Fruit fly (Drosophila melanogaster): ENCODE data around the gene mRpL2.

Gene mRpL2

DNA sequence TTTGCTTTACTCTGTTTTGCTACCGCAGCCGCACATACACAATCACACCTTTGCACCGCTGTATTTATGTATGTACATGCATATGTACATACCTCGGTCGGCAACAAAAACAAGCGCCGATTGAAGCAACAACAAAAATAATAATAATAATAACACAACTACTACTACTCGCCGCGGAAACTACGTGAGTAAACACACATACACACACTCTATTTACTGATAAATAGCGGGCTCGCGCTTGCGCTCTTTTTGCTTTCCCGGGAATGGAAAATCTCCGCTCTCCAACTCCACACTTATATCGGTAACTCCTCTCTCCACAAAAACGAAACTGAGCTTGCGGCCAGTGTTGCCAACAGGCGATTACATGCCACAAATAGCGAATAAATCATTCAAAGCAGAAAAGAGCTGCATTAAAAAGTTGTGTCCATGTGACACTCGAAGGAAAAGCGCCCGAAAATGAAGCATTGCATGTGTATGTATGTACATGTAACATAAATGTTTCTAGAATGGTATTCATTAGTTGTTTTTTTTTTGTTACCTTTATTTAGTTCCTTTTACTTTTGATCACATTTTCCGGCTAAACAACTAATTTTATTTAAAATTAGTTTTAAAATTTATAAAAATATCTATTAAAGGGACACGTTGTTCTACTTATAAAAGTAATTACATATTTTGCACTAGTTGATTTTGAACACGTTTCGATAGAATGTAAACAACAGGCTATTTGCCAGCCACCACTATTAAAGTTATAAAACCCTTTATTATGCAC is 1.8 kb upstream of the mRpL2 start (continued):
- no peak for TF ChIP-seq fd85E (GFP tag; optimal IDR thresholded peaks at IDR 0.05)
- TF ChIP-seq fkh (GFP tag; optimal IDR thresholded peaks at IDR 0.05), result peak; percentile 100
- TF ChIP-seq svp (GFP tag), result peak; percentile 83
- peak; percentile 26 for TF ChIP-seq Hr38 (GFP tag; optimal IDR thresholded peaks at IDR 0.05)
- no peak for TF ChIP-seq CG11762 (GFP tag; optimal IDR thresholded peaks at IDR 0.05; ENCODE audit: insufficient read depth)
- TF ChIP-seq ss (GFP tag; optimal IDR thresholded peaks at IDR 0.05), result peak; percentile 61 to 70
- no peak for TF ChIP-seq CG6854 (GFP tag; optimal IDR thresholded peaks at IDR 0.05)
- no peak for TF ChIP-seq CG34406 (GFP tag; optimal IDR thresholded peaks at IDR 0.05)
- no peak for TF ChIP-seq Ets21C (GFP tag; optimal IDR thresholded peaks at IDR 0.05)

DNA sequence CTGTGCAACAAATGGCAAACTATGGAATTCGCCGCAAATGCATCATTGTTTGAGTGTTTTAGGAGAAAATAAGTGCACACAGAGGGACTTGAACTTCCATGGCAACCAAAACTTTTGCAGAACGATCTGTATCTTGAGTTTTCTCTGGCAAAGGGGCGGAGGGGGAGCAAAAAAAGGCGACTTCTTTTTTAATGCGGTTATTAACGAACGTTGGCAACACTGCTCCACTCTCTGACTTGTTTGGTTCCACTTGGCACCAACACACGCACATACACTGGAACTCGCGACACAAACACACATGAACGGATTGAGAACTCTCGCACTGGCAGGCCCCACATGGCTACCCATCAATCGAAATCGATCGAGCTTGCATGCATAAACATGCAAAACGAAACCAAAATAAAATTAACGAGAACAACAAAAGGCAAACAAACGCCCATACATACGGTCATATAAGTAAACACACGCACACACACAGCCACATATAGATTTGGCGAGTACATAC is 1.2 kb upstream of the mRpL2 start:
- TF ChIP-seq CG8119 (GFP tag; IDR thresholded peaks at IDR 0.05) (no peak; the same call in 2 of the 3 replicates), fd85E (GFP tag; optimal IDR thresholded peaks at IDR 0.05) (no peak), Hr39 (GFP tag; optimal IDR thresholded peaks at IDR 0.05) (peak; percentile 7), Lpt (GFP tag; optimal IDR thresholded peaks at IDR 0.05) (no peak), CG11294 (GFP tag; IDR thresholded peaks at IDR 0.05) (no peak), Sox15 (GFP tag; optimal IDR thresholded peaks at IDR 0.05) (no peak), Ets21C (GFP tag; optimal IDR thresholded peaks at IDR 0.05) (no peak), spab (GFP tag; optimal IDR thresholded peaks at IDR 0.05) (no peak), Sox14 (GFP tag; optimal IDR thresholded peaks at IDR 0.05) (peak; percentile 18), CG15336 (GFP tag; IDR thresholded peaks at IDR 0.05) (no peak), CG6808 (GFP tag; optimal IDR thresholded peaks at IDR 0.05) (no peak), OdsH (GFP tag; optimal IDR thresholded peaks at IDR 0.05) (no peak), CG10631 (GFP tag; optimal IDR thresholded peaks at IDR 0.05) (no peak), CG8632 (GFP tag; optimal IDR thresholded peaks at IDR 0.05) (no peak), CG8319 (GFP tag; optimal IDR thresholded peaks at IDR 0.05) (no peak), acj6 (GFP tag; optimal IDR thresholded peaks at IDR 0.05) (no peak), Hr4 (GFP tag; optimal IDR thresholded peaks at IDR 0.05) (no peak), CG1621 (tag; optimal IDR thresholded peaks at IDR 0.05) (no peak), CG11902 (GFP tag; optimal IDR thresholded peaks at IDR 0.05) (no peak), CG31627 (GFP tag; optimal IDR thresholded peaks at IDR 0.05) (peak; percentile 19), Hr38 (GFP tag; optimal IDR thresholded peaks at IDR 0.05) (no peak), pdm3 (GFP tag; optimal IDR thresholded peaks at IDR 0.05) (no peak), CG11762 (GFP tag; optimal IDR thresholded peaks at IDR 0.05; ENCODE audit: insufficient read depth) (no peak), svp (GFP tag) (peak; percentile 60), Sox102F (GFP tag; optimal IDR thresholded peaks at IDR 0.05) (no peak), net (GFP tag; optimal IDR thresholded peaks at IDR 0.05) (no peak), achi (GFP tag; optimal IDR thresholded peaks at IDR 0.05) (no peak), fkh (GFP tag; optimal IDR thresholded peaks at IDR 0.05) (no peak), CG16779 (tag; optimal IDR thresholded peaks at IDR 0.05) (no peak), CG32006 (GFP tag; optimal IDR thresholded peaks at IDR 0.05) (no peak), CG34406 (GFP tag; optimal IDR thresholded peaks at IDR 0.05) (no peak), lz (GFP tag; optimal IDR thresholded peaks at IDR 0.05) (no peak), Eip78C (GFP tag) (no peak), salr (GFP tag; optimal IDR thresholded peaks at IDR 0.05) (peak in 1 of 2 experiments; percentile 19), Smox (GFP tag; optimal IDR thresholded peaks at IDR 0.05) (no peak), fd59A (GFP tag; optimal IDR thresholded peaks at IDR 0.05) (no peak), dsx (GFP tag; optimal IDR thresholded peaks at IDR 0.05; ENCODE audit: poor library complexity, severe bottlenecking) (no peak), Ets96B (tag; optimal IDR thresholded peaks at IDR 0.05) (no peak), CG4318 (GFP tag; optimal IDR thresholded peaks at IDR 0.05) (no peak), esn (GFP tag; optimal IDR thresholded peaks at IDR 0.05) (peak; percentile 1), Gug (GFP tag; IDR thresholded peaks at IDR 0.05) (0 out of 2 replicates have a peak, but pooled peaks have one; percentile 9), CG10669 (GFP tag; optimal IDR thresholded peaks at IDR 0.05) (no peak), Eip75B (GFP tag; optimal IDR thresholded peaks at IDR 0.05) (no peak), Blimp-1 (GFP tag; optimal IDR thresholded peaks at IDR 0.05) (no peak), CG6276 (GFP tag; optimal IDR thresholded peaks at IDR 0.05) (no peak)

All from whole organism, prepupa.